Worm (Caenorhabditis elegans): ENCODE measurements around the gene rgl-1.

DNA sequence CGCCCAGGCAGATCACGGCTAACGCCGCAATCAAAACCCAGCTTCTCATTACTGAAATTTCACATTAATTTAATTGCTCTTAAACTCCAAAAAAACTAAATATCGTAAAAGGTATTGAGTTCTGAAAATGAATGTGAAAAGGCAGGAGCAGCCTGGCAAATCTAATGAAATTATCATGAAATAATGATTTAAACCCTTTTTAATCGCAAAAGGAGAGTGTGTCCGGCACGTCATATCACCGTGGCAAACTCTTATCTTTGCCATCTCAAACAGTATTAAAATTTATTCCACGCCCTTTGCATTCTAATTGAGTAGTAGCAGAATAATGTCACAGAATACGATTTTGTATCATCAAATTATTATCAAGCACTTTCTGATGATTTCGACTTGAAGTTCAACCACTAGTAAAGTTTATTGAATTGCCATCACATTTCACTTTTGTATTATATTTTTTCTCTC is 15.2 kb upstream of the rgl-1 start, which contains the start of gene F28B4.3:
- TF ChIP-seq blmp-1 (tag; optimal IDR thresholded peaks at IDR 0.05) (no peak), nhr-28 (tag; optimal IDR thresholded peaks at IDR 0.05) (no peak), mep-1 (tag; optimal IDR thresholded peaks at IDR 0.05) (no peak), lsy-2 (tag; optimal IDR thresholded peaks at IDR 0.05) (no peak), skn-1 (tag; optimal IDR thresholded peaks at IDR 0.05) (no peak), lin-39 (tag; optimal IDR thresholded peaks at IDR 0.05) (no peak), ceh-90 (tag; optimal IDR thresholded peaks at IDR 0.05) (no peak), fkh-10 (GFP tag; optimal IDR thresholded peaks at IDR 0.05) (no peak), egl-27 (tag; optimal IDR thresholded peaks at IDR 0.05) (no peak), zip-4 (GFP tag; optimal IDR thresholded peaks at IDR 0.05) (no peak), nhr-77 (tag; optimal IDR thresholded peaks at IDR 0.05) (no peak)
